Fruit fly (Drosophila melanogaster) Kc167 (cell line): ENCODE results near the gene CG6055.

Experiments used
- Myc ChIP-seq: fragments of >200 bp; optimal IDR thresholded peaks from 2 replicates; lab custom pipeline; 2017; ENCODE audit warnings: missing external identifiers
- Sin3A ChIP-seq: fragments of >200 bp; optimal IDR thresholded peaks from 2 replicates; lab custom pipeline; 2018; ENCODE audit warnings: missing external identifiers
- h ChIP-seq: fragments of >200 bp; optimal IDR thresholded peaks from 3 replicates; lab custom pipeline; 2018; ENCODE audit warnings: missing external identifiers
- insv ChIP-seq: fragments of >200 bp; optimal IDR thresholded peaks from 3 replicates; lab custom pipeline; 2018; ENCODE audit warnings: missing external identifiers
- psq ChIP-seq: fragments of >200 bp; optimal IDR thresholded peaks from 2 replicates; lab custom pipeline; 2017; ENCODE audit warnings: missing external identifiers
- ttk ChIP-seq: sonication (Bioruptor generic); optimal IDR thresholded peaks from 2 replicates; lab custom pipeline; 2017; ENCODE audit warnings: missing external identifiers

- TF ChIP-seq insv (no peak), psq (lab: Kevin White, UChicago) (no peak), h (lab: Kevin White, UChicago) (no peak), Myc (lab: Kevin White, UChicago) (no peak), Sin3A (lab: Kevin White, UChicago) (no peak), ttk (lab: Kevin White, UChicago) (no peak)
Observed at dm6 chr2L:7497265-7497664, 30.9 kb downstream of the CG6055 start, which contains the start of gene Obp28a.
